Worm (Caenorhabditis elegans): ENCODE results near the gene nspb-4.
A peak's percentile ranks its signal among the peaks of the same experiment; 100 is the strongest.
"Not testable (repeated sequence)": the region's sequence is repeated elsewhere in the genome, so short reads cannot be mapped to it uniquely, and the experiment has no call there.

nspb-4 gene

DNA sequence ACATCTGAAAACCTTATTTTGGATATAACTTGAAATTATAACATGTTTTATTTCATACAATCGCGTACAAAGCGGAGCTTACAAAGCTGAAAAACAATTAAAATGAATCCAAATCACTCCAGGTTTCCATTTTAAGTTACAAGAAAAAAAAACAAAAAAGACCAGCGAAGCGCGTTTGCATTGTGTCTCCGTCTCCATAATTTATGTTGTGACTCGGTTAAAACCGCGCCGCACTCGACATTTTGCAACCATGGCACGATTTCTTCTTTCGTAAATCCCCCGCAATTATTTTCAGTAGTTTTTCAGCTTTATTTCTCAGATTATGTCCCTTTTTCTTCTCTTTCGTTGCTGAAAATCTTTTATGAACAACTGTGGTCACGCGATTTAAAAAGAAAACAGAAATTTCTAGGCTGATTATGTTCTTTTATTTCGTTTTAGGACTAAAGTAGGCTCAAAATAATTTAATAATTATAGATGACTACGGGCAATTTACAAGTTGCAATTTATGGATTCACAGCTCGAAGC lies 12.6 kb upstream of the nspb-4 start, which contains the start of the genes F38A5.2 and dnj-11 (continued):
- peak; percentile 73 for TF ChIP-seq ceh-27 (GFP tag; optimal IDR thresholded peaks at IDR 0.05)
- TF ChIP-seq mes-4 (tag; optimal IDR thresholded peaks at IDR 0.05): no peak
- TF ChIP-seq somi-1 (GFP tag; optimal IDR thresholded peaks at IDR 0.05): no peak
- no peak for TF ChIP-seq mxl-1 (tag; optimal IDR thresholded peaks at IDR 0.05)
- no peak for TF ChIP-seq ztf-18 (tag; optimal IDR thresholded peaks at IDR 0.05)

DNA sequence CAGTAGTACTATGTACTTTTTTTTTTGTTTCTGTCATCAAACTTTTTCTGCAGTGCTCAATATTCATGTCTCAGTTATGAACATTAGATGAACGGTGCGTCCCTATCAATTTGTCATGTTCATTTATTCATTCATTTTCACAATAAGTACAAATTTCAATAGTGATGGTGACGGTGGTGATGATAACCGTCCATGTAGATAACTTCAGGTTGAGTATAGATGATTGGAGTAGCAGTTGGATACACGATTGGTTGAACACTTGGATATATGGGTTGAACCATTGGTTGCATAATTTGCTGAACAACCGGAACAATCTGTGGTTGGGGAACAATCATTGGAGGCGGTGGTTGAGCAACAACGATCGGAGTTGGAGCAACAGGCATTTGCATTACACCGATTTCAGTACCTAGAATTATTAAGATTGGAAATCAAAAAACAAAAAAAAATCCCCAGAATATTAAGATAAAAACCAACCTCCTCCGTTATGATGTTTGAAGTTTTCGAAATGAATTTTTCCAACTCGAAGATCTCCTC lies 9.9 kb upstream of the nspb-4 start:
- 0 out of 2 replicates have a peak, but pooled peaks have one; percentile 7 for TF ChIP-seq hmg-1.2 (GFP tag; IDR thresholded peaks at IDR 0.05)
- TF ChIP-seq B0336.3 (GFP tag; IDR thresholded peaks at IDR 0.05): peak; percentile 51; the same call in 1 of the 2 replicates
- no peak for TF ChIP-seq K12H6.12 (tag; optimal IDR thresholded peaks at IDR 0.05)
- TF ChIP-seq madf-3 (GFP tag; IDR thresholded peaks at IDR 0.05): 0 out of 2 replicates have a peak, but pooled peaks have one; percentile 45
- no peak for TF ChIP-seq snpc-4 (GFP tag; optimal IDR thresholded peaks at IDR 0.05)
- peak in 1 of 4 experiments; percentile 61 for TF ChIP-seq snpc-4 (tag; optimal IDR thresholded peaks at IDR 0.05)
- TF ChIP-seq lin-35 (GFP tag; optimal IDR thresholded peaks at IDR 0.05): peak in 1 of 3 experiments; percentile 21
- peak; percentile 65 for TF ChIP-seq hrde-1 (tag; optimal IDR thresholded peaks at IDR 0.05; ENCODE audit: borderline replicate concordance)
- TF ChIP-seq dpff-1 (tag; optimal IDR thresholded peaks at IDR 0.05): peak; percentile 14
- 0 out of 2 replicates have a peak, but pooled peaks have one; percentile 32 for TF ChIP-seq madf-6 (GFP tag; IDR thresholded peaks at IDR 0.05)
- no peak for TF ChIP-seq K11D2.4 (GFP tag; IDR thresholded peaks at IDR 0.05)
- 0 out of 2 replicates have a peak, but pooled peaks have one; percentile 51 for TF ChIP-seq lin-26 (GFP tag; IDR thresholded peaks at IDR 0.05)
- TF ChIP-seq T07F8.4 (tag; optimal IDR thresholded peaks at IDR 0.05): no peak

DNA sequence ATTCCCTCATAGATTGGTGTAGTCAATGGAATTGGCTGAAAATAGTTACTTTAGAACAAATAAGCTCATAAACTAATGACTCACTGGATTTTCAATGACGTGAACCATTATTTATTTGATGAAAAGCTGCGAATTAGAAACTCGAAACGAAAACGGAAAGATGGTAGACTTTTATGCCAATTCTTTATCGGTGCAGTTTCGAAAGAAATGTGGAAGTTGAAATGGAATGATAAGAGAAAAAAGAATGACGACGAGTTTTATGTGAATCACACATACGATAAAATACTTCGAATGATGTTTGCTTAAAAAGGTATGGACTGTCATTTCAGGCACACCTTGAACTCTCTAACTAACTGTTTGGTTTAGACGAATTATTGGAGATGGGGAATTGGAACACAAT lies 8.0 kb upstream of the nspb-4 start, which contains the start of the genes lec-11 and irld-7:
Gene lec-11, minus strand, starts transcription at position 126 of the 400 bp plus-strand sequence.
Gene irld-7, plus strand, starts transcription at position 332 of the 400 bp plus-strand sequence.
- TF ChIP-seq ztf-18 (tag; optimal IDR thresholded peaks at IDR 0.05) (no peak), nhr-80 (tag; optimal IDR thresholded peaks at IDR 0.05) (peak; percentile 69)

DNA sequence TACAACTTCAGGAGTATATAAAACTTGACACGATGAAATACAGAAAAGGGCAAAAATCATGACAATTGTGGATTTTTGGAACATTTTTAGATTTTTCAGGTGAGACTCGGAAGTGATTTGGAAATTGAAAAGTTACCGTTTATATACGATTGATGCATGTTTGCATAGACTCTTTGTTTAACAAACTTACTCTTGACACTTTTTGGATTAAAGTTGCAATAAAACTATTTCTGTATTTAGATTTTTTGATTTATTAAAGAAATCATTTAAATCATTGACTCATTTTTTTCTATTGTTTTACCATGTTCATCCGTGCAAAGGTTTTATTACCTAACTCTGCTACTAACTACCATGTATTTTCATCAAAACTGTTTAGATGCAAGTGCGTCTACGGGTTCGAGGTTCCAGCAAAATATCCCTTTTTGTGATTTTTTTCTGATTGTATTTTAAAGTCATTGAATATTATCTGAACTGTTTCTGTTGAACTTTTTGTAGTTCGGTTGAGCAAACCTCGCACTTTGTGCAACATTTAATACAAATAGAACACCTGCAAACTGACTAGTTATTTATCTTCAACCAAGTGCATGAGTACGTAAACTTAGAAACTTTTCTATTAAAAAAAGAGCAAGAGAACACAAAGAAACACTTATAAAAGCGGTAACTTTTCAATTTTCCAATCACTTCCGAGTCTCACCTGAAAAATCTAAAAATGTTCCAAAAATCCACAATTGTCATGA lies 6.8 kb upstream of the nspb-4 start, which contains the start of the genes nspb-1 and nspb-2:
Gene nspb-1, minus strand, starts transcription at position 101 of the 737 bp plus-strand sequence.
Gene nspb-2, plus strand, starts transcription at position 687 of the 737 bp plus-strand sequence.
- not testable (repeated sequence) for TF ChIP-seq madf-3 (GFP tag; IDR thresholded peaks at IDR 0.05); snpc-4 (GFP tag; optimal IDR thresholded peaks at IDR 0.05); snpc-4 (tag; optimal IDR thresholded peaks at IDR 0.05); mes-4 (tag; optimal IDR thresholded peaks at IDR 0.05)

DNA sequence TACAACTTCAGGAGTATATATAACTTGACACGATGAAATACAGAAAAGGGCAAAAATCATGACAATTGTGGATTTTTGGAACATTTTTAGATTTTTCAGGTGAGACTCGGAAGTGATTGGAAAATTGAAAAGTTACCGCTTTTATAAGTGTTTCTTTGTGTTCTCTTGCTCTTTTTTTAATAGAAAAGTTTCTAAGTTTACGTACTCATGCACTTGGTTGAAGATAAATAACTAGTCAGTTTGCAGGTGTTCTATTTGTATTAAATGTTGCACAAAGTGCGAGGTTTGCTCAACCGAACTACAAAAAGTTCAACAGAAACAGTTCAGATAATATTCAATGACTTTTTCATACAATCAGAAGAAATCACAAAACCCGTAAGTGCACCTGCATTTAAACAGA lies 3.1 kb upstream of the nspb-4 start, which contains the start of gene nspb-3:
Gene nspb-3, minus strand, starts transcription at position 101 of the 400 bp plus-strand sequence.
- TF ChIP-seq zim-3 (tag; optimal IDR thresholded peaks at IDR 0.05); ztf-25 (GFP tag; IDR thresholded peaks at IDR 0.05); hlh-12 (tag; optimal IDR thresholded peaks at IDR 0.05): not testable (repeated sequence)

DNA sequence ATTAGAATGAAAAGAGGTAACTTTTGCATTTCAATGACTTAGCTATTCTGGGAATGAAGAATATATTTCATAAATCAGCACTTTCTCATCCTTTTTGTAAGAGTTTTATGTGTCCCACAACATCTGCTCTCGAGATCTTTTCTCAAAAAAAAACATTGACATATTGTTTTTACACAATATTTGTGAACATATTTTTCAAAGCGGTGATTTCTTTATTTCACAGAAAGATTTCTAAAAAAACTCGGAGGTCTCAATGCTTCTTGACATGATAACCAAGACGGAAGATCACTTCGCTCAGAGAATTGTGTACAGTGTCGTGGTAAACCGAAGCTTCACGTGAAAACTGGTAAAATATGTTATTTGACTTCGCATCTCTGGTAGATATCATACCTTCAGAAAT lies 2.1 kb upstream of the nspb-4 start, which contains the start of gene F38A5.22:
Gene F38A5.22, minus strand, starts transcription at position 29 of the 400 bp plus-strand sequence.
- no peak for TF ChIP-seq Y53F4B.3 (GFP tag; IDR thresholded peaks at IDR 0.05)
- no peak for TF ChIP-seq dpl-1 (GFP tag; optimal IDR thresholded peaks at IDR 0.05)

DNA sequence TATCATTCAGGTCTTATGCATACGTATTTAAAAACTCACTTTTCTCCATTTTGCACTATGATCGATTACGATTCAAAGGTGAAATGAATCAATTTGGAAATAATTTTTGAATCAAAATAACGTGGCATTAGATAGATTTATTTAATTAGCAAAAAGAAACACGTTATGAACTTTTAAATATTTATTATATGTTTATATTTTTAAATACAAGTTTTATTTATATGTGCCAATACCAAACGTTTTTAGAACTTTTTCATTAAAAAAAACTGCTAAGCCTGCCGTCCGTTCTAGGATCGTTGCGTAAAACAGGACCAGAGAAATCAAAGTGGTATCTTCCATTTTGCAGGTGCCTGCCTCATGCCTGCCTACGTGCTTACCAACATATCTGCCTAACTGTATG lies 720 bp upstream of the nspb-4 start, which contains the start of gene F38A5.6:
Gene F38A5.6, minus strand, starts transcription at position 101 of the 400 bp plus-strand sequence.
- TF ChIP-seq F55B11.4 (tag; optimal IDR thresholded peaks at IDR 0.05; ENCODE audit: borderline replicate concordance, insufficient read depth): no peak
- no peak for TF ChIP-seq nfyb-1 (GFP tag; IDR thresholded peaks at IDR 0.05)
- TF ChIP-seq F10E7.11 (tag; optimal IDR thresholded peaks at IDR 0.05): no peak
- TF ChIP-seq F22D6.2 (tag; optimal IDR thresholded peaks at IDR 0.05): no peak
- TF ChIP-seq nfya-1 (tag; optimal IDR thresholded peaks at IDR 0.05; ENCODE audit: borderline replicate concordance, insufficient read depth): no peak
- TF ChIP-seq D2030.7 (GFP tag; IDR thresholded peaks at IDR 0.05): no peak
- no peak for TF ChIP-seq cebp-2 (GFP tag; IDR thresholded peaks at IDR 0.05)
- TF ChIP-seq ekl-4 (GFP tag; IDR thresholded peaks at IDR 0.05): no peak
- TF ChIP-seq ceh-79 (tag; optimal IDR thresholded peaks at IDR 0.05): no peak
- TF ChIP-seq die-1 (tag; optimal IDR thresholded peaks at IDR 0.05): no peak
- TF ChIP-seq K12H6.12 (tag; optimal IDR thresholded peaks at IDR 0.05): no peak
- TF ChIP-seq rcor-1 (GFP tag; IDR thresholded peaks at IDR 0.05): no peak
